Worm (Caenorhabditis elegans) whole organism, young adult: Measurements from ENCODE around the gene cdf-1.

ENCODE experiments used
- C17E4.6 ChIP-seq: fragments of 200-800 bp; sonication (Bioruptor generic); IDR thresholded peaks from 2 replicates; pipeline ENCODE4 v1.3.6; 2022; ENCODE audit warnings: missing genetic modification reagents, missing genetic modification characterization, missing compliant biosample characterization
- D2030.7 ChIP-seq: fragments of 200-800 bp; sonication (Bioruptor generic); IDR thresholded peaks from 2 replicates; pipeline ENCODE4 v1.3.6; 2022; ENCODE audit warnings: missing genetic modification reagents, missing genetic modification characterization, missing compliant biosample characterization
- F23B12.7 ChIP-seq: sonication (generic microtip); optimal IDR thresholded peaks from 2 replicates; lab custom pipeline; 2017; ENCODE audit warnings: missing genetic modification characterization, mild to moderate bottlenecking, missing compliant biosample characterization, antibody characterized with exemption, moderate library complexity; ENCODE audit not compliant: insufficient read depth
- F33H1.4 ChIP-seq: fragments of 200-800 bp; sonication (Bioruptor generic); IDR thresholded peaks from 2 replicates; pipeline ENCODE4 v1.3.6; 2022; ENCODE audit warnings: missing genetic modification reagents, missing genetic modification characterization, missing compliant biosample characterization
- F39B2.1 ChIP-seq: fragments of 200-800 bp; sonication (Bioruptor generic); IDR thresholded peaks from 2 replicates; pipeline ENCODE4 v1.3.6; 2022; ENCODE audit warnings: missing genetic modification reagents, missing genetic modification characterization, missing compliant biosample characterization
- F52B5.7 ChIP-seq: sonication (generic microtip); optimal IDR thresholded peaks from 2 replicates; lab custom pipeline; 2016; ENCODE audit warnings: mild to moderate bottlenecking, missing genetic modification characterization, missing compliant biosample characterization
- F55B11.4 ChIP-seq: sonication (generic microtip); optimal IDR thresholded peaks from 2 replicates; lab custom pipeline; 2016; ENCODE audit warnings: missing compliant biosample characterization, missing genetic modification characterization, borderline replicate concordance; ENCODE audit not compliant: insufficient read depth
- K12H6.12 ChIP-seq: fragments of 200-800 bp; sonication (Bioruptor generic); optimal IDR thresholded peaks from 2 replicates; lab custom pipeline; 2018; ENCODE audit warnings: mild to moderate bottlenecking, missing genetic modification characterization, missing compliant biosample characterization
- T26A5.8 ChIP-seq: sonication (generic microtip); optimal IDR thresholded peaks from 2 replicates; lab custom pipeline; 2016; ENCODE audit warnings: missing genetic modification characterization, missing compliant biosample characterization
- Y53G8AR.9 ChIP-seq: fragments of 200-800 bp; sonication (Bioruptor generic); conservative IDR thresholded peaks from 2 replicates; pipeline ENCODE4 v1.3.6; 2022; ENCODE audit warnings: missing genetic modification reagents, missing genetic modification characterization, missing compliant biosample characterization
- Y56A3A.18 ChIP-seq: fragments of 200-800 bp; sonication (Bioruptor generic); IDR thresholded peaks from 2 replicates; pipeline ENCODE4 v1.3.6; 2022; ENCODE audit warnings: missing genetic modification reagents, missing genetic modification characterization, missing compliant biosample characterization
- Y67H2A.10 ChIP-seq: fragments of 200-800 bp; sonication (Bioruptor generic); conservative IDR thresholded peaks from 2 replicates; pipeline ENCODE4 v1.3.6; 2022; ENCODE audit warnings: missing genetic modification reagents, missing genetic modification characterization, missing compliant biosample characterization
- Y79H2A.3 ChIP-seq: fragments of 200-800 bp; sonication (Bioruptor generic); conservative IDR thresholded peaks from 2 replicates; pipeline ENCODE4 v1.3.6; 2022; ENCODE audit warnings: missing genetic modification reagents, missing genetic modification characterization, missing compliant biosample characterization
- Y95B8A.8 ChIP-seq: fragments of 200-800 bp; sonication (Bioruptor generic); IDR thresholded peaks from 2 replicates; pipeline ENCODE4 v1.3.6; 2022; ENCODE audit warnings: missing genetic modification reagents, missing genetic modification characterization, missing compliant biosample characterization
- ZK185.1 ChIP-seq: sonication (generic microtip); optimal IDR thresholded peaks from 2 replicates; lab custom pipeline; 2016; ENCODE audit warnings: mild to moderate bottlenecking, missing genetic modification characterization, missing compliant biosample characterization; ENCODE audit not compliant: poor library complexity, severe bottlenecking
- aptf-3 ChIP-seq: fragments of 200-800 bp; sonication (Bioruptor generic); IDR thresholded peaks from 2 replicates; pipeline ENCODE4 v1.3.6; 2022; ENCODE audit warnings: missing genetic modification characterization, missing compliant biosample characterization
- atf-7 ChIP-seq: sonication (generic microtip); optimal IDR thresholded peaks from 2 replicates; lab custom pipeline; 2017; ENCODE audit warnings: mild to moderate bottlenecking, missing genetic modification characterization, missing compliant biosample characterization
- athp-1 ChIP-seq: sonication (generic microtip); optimal IDR thresholded peaks from 2 replicates; lab custom pipeline; 2017; ENCODE audit warnings: mild to moderate bottlenecking, missing genetic modification characterization, missing compliant biosample characterization
- bed-1 ChIP-seq: fragments of 200-800 bp; sonication (Bioruptor generic); IDR thresholded peaks from 2 replicates; pipeline ENCODE4 v1.3.6; 2022; ENCODE audit warnings: missing genetic modification reagents, missing genetic modification characterization, missing compliant biosample characterization
- ceh-100 ChIP-seq: fragments of 200-800 bp; sonication (Bioruptor generic); IDR thresholded peaks from 2 replicates; pipeline ENCODE4 v1.3.6; 2022; ENCODE audit warnings: missing genetic modification reagents, missing genetic modification characterization, missing compliant biosample characterization
- ceh-27 ChIP-seq: fragments of 200-800 bp; sonication (Bioruptor generic); optimal IDR thresholded peaks from 2 replicates; lab custom pipeline; 2018; ENCODE audit warnings: mild to moderate bottlenecking, missing genetic modification characterization, moderate library complexity, missing compliant biosample characterization
- ceh-58 ChIP-seq: fragments of 200-800 bp; sonication (Bioruptor generic); IDR thresholded peaks from 2 replicates; pipeline ENCODE4 v1.3.6; 2022; ENCODE audit warnings: missing genetic modification characterization, missing compliant biosample characterization
- dpl-1 ChIP-seq: fragments of 150-350 bp; optimal IDR thresholded peaks from 2 replicates; lab custom pipeline; 2014; ENCODE audit warnings: missing biosample characterization, missing genetic modification reagents, missing genetic modification characterization
- egl-18 ChIP-seq: fragments of 200-800 bp; sonication (Bioruptor generic); IDR thresholded peaks from 2 replicates; pipeline ENCODE4 v1.3.6; 2022; ENCODE audit warnings: missing genetic modification reagents, missing genetic modification characterization, missing compliant biosample characterization
- egl-44 ChIP-seq: fragments of 200-800 bp; sonication (Bioruptor generic); IDR thresholded peaks from 2 replicates; pipeline ENCODE4 v1.3.6; 2022; ENCODE audit warnings: missing genetic modification reagents, missing genetic modification characterization, missing compliant biosample characterization
- ekl-4 ChIP-seq: fragments of 200-800 bp; sonication (Bioruptor generic); IDR thresholded peaks from 2 replicates; pipeline ENCODE4 v1.3.6; 2022; ENCODE audit warnings: missing genetic modification reagents, missing genetic modification characterization, missing compliant biosample characterization
- ets-4 ChIP-seq: fragments of 200-800 bp; sonication (Bioruptor generic); optimal IDR thresholded peaks from 2 replicates; lab custom pipeline; 2018; ENCODE audit warnings: mild to moderate bottlenecking, missing genetic modification characterization, missing compliant biosample characterization
- fkh-3 ChIP-seq: sonication (generic microtip); optimal IDR thresholded peaks from 2 replicates; lab custom pipeline; 2016; ENCODE audit warnings: mild to moderate bottlenecking, missing genetic modification characterization, missing compliant biosample characterization
- him-1 ChIP-seq: sonication (generic microtip); optimal IDR thresholded peaks from 2 replicates; lab custom pipeline; 2016; ENCODE audit warnings: missing genotype, missing genetic modification reagents, missing genetic modification characterization, missing compliant biosample characterization
- hlh-12 ChIP-seq: sonication (generic microtip); optimal IDR thresholded peaks from 2 replicates; lab custom pipeline; 2016; ENCODE audit warnings: missing genetic modification characterization, missing compliant biosample characterization
- hlh-26 ChIP-seq: fragments of 200-800 bp; sonication (Bioruptor generic); conservative IDR thresholded peaks from 2 replicates; pipeline ENCODE4 v1.3.6; 2022; ENCODE audit warnings: missing genetic modification reagents, missing genetic modification characterization, missing compliant biosample characterization
- hsf-1 ChIP-seq: fragments of 200-800 bp; sonication (Bioruptor generic); IDR thresholded peaks from 2 replicates; pipeline ENCODE4 v1.3.6; 2022; ENCODE audit warnings: missing genetic modification reagents, missing genetic modification characterization, missing compliant biosample characterization
- let-607 ChIP-seq, 2 experiments: fragments of 200-800 bp in 1 of 2; sonication (Bioruptor generic) in 1 of 2; sonication (generic microtip) in 1 of 2; optimal IDR thresholded peaks; 2 replicates each; lab custom pipeline; 2016 to 2018; ENCODE audit warnings: mild to moderate bottlenecking in 2 of 2, missing compliant biosample characterization in 2 of 2, missing genetic modification characterization in 2 of 2, moderate library complexity in 2 of 2, missing genotype in 1 of 2
- lin-35 ChIP-seq, 3 experiments: fragments of 150-350 bp in 2 of 3; sonication (generic microtip) in 1 of 3; optimal IDR thresholded peaks; 2 replicates each; lab custom pipeline; 2014 to 2018; ENCODE audit warnings: missing biosample characterization in 3 of 3, missing genetic modification characterization in 3 of 3, missing genetic modification reagents in 3 of 3
- lin-40 ChIP-seq: sonication (generic microtip); optimal IDR thresholded peaks from 2 replicates; lab custom pipeline; 2016; ENCODE audit warnings: missing genetic modification characterization, mild to moderate bottlenecking, missing compliant biosample characterization, missing genotype, missing genetic modification reagents
- lsy-27 ChIP-seq: sonication (generic microtip); optimal IDR thresholded peaks from 2 replicates; lab custom pipeline; 2017; ENCODE audit warnings: missing genetic modification characterization, mild to moderate bottlenecking, missing compliant biosample characterization, antibody characterized with exemption, missing genotype, borderline replicate concordance; ENCODE audit not compliant: insufficient read depth
- madf-6 ChIP-seq: fragments of 200-800 bp; sonication (Bioruptor generic); IDR thresholded peaks from 2 replicates; pipeline ENCODE4 v1.3.6; 2022; ENCODE audit warnings: missing genetic modification reagents, missing genetic modification characterization, missing compliant biosample characterization
- mxl-1 ChIP-seq: sonication (generic microtip); optimal IDR thresholded peaks from 2 replicates; lab custom pipeline; 2016; ENCODE audit warnings: missing genetic modification characterization, missing compliant biosample characterization
- nhr-179 ChIP-seq: sonication (generic microtip); optimal IDR thresholded peaks from 2 replicates; lab custom pipeline; 2016; ENCODE audit warnings: mild to moderate bottlenecking, missing genetic modification characterization, missing compliant biosample characterization
- nhr-27 ChIP-seq: fragments of 200-800 bp; sonication (Bioruptor generic); optimal IDR thresholded peaks from 2 replicates; lab custom pipeline; 2018; ENCODE audit warnings: mild to moderate bottlenecking, missing genetic modification characterization, moderate library complexity, missing compliant biosample characterization
- nhr-80 ChIP-seq: sonication (generic microtip); optimal IDR thresholded peaks from 2 replicates; lab custom pipeline; 2016; ENCODE audit warnings: missing genetic modification characterization, missing compliant biosample characterization
- repo-1 ChIP-seq: sonication (generic microtip); optimal IDR thresholded peaks from 2 replicates; lab custom pipeline; 2017; ENCODE audit warnings: mild to moderate bottlenecking, missing genetic modification characterization, missing compliant biosample characterization
- sdz-38 ChIP-seq: sonication (generic microtip); optimal IDR thresholded peaks from 2 replicates; lab custom pipeline; 2016; ENCODE audit warnings: missing genotype, missing genetic modification characterization, missing compliant biosample characterization
- snpc-1.1 ChIP-seq: sonication (generic microtip); optimal IDR thresholded peaks from 2 replicates; lab custom pipeline; 2017; ENCODE audit warnings: missing genetic modification characterization, mild to moderate bottlenecking, missing compliant biosample characterization, antibody characterized with exemption, moderate library complexity, missing genotype, missing genetic modification reagents; ENCODE audit not compliant: insufficient read depth
- sptf-2 ChIP-seq: fragments of 200-800 bp; sonication (Bioruptor generic); optimal IDR thresholded peaks from 2 replicates; lab custom pipeline; 2018; ENCODE audit warnings: mild to moderate bottlenecking, missing genetic modification characterization, missing compliant biosample characterization
- tbp1 ChIP-seq: fragments of 200-800 bp; sonication (Bioruptor generic); optimal IDR thresholded peaks from 2 replicates; lab custom pipeline; 2018; ENCODE audit warnings: mild to moderate bottlenecking, missing genetic modification characterization, missing compliant biosample characterization
- tlf-1 ChIP-seq: fragments of 200-800 bp; sonication (Bioruptor generic); optimal IDR thresholded peaks from 2 replicates; lab custom pipeline; 2018; ENCODE audit warnings: mild to moderate bottlenecking, missing genetic modification characterization, missing compliant biosample characterization
- ztf-22 ChIP-seq: fragments of 200-800 bp; sonication (Bioruptor generic); optimal IDR thresholded peaks from 2 replicates; lab custom pipeline; 2018; ENCODE audit warnings: mild to moderate bottlenecking, missing genetic modification characterization, moderate library complexity, missing compliant biosample characterization
- ztf-25 ChIP-seq: fragments of 200-800 bp; sonication (Bioruptor generic); IDR thresholded peaks from 2 replicates; pipeline ENCODE4 v1.3.6; 2022; ENCODE audit warnings: missing genetic modification reagents, missing genetic modification characterization, missing compliant biosample characterization

Gene cdf-1

ce11 chrX:6456567-6456966 lies 48.4 kb downstream of the cdf-1 start, which contains the start of gene pept-1 (continued):
- TF ChIP-seq F55B11.4 (no peak), D2030.7 (GFP tag; lab: Robert Waterston, UW) (no peak), ZK185.1 (tag; lab: Kevin White, UChicago) (no peak), him-1 (tag; lab: Kevin White, UChicago) (no peak), nhr-27 (tag; lab: Kevin White, UChicago) (no peak), ceh-58 (GFP tag; lab: Robert Waterston, UW) (no peak), Y67H2A.10 (GFP tag; lab: Robert Waterston, UW) (no peak), athp-1 (tag; lab: Kevin White, UChicago) (no peak), Y56A3A.18 (GFP tag; lab: Robert Waterston, UW) (peak; percentile 70; the same call in 1 of the 2 replicates), lin-35 (GFP tag; optimal IDR thresholded peaks at IDR 0.05; lab: Kevin White, UChicago) (no peak), ets-4 (GFP tag; lab: Kevin White, UChicago) (peak; percentile 87), let-607 (tag; optimal IDR thresholded peaks at IDR 0.05; lab: Kevin White, UChicago) (peak; percentile 12 to 13), K12H6.12 (tag; lab: Kevin White, UChicago) (no peak), ekl-4 (GFP tag; lab: Robert Waterston, UW) (no peak), egl-44 (no peak), repo-1 (tag; lab: Kevin White, UChicago) (no peak), fkh-3 (tag; lab: Kevin White, UChicago) (no peak), madf-6 (GFP tag; lab: Robert Waterston, UW) (no peak), tbp1 (GFP tag; lab: Kevin White, UChicago) (peak; percentile 25), ceh-27 (GFP tag; lab: Kevin White, UChicago) (no peak), sptf-2 (GFP tag; lab: Kevin White, UChicago) (no peak), Y95B8A.8 (GFP tag; lab: Robert Waterston, UW) (no peak), lin-40 (tag; lab: Kevin White, UChicago) (no peak), nhr-179 (tag; lab: Kevin White, UChicago) (no peak), egl-18 (GFP tag; lab: Robert Waterston, UW) (no peak), ztf-22 (GFP tag; lab: Kevin White, UChicago) (peak; percentile 60), F39B2.1 (GFP tag; lab: Robert Waterston, UW) (no peak), ceh-100 (GFP tag; lab: Robert Waterston, UW) (no peak), Y79H2A.3 (GFP tag; lab: Robert Waterston, UW) (no peak), snpc-1.1 (no peak), F33H1.4 (no peak), mxl-1 (tag; lab: Kevin White, UChicago) (no peak), T26A5.8 (tag; lab: Kevin White, UChicago) (no peak), sdz-38 (no peak), aptf-3 (GFP tag; lab: Robert Waterston, UW) (no peak), C17E4.6 (no peak), ztf-25 (no peak), dpl-1 (GFP tag; lab: Kevin White, UChicago) (no peak), Y53G8AR.9 (GFP tag; lab: Robert Waterston, UW) (no peak), hlh-26 (GFP tag; lab: Robert Waterston, UW) (no peak), hlh-12 (tag; lab: Kevin White, UChicago) (no peak), hsf-1 (GFP tag; lab: Robert Waterston, UW) (no peak), bed-1 (GFP tag; lab: Robert Waterston, UW) (no peak), atf-7 (tag; lab: Kevin White, UChicago) (peak; percentile 50), F23B12.7 (tag; lab: Kevin White, UChicago) (no peak), lsy-27 (tag; lab: Kevin White, UChicago) (no peak), tlf-1 (GFP tag; lab: Kevin White, UChicago) (no peak), F52B5.7 (no peak), nhr-80 (tag; lab: Kevin White, UChicago) (peak; percentile 99)
